Fruit fly (Drosophila melanogaster): ENCODE results near the gene CG44303.

The CG44303 gene

dm6 chrX:6654198-6654831, 32.9 kb downstream of the CG44303 start, which contains the start of the genes CG3226 and Cdc7:
Gene CG3226, minus strand, starts transcription at chrX:6654248.
Gene Cdc7, plus strand, starts transcription at chrX:6654541.
- peak; percentile 33 for TF ChIP-seq CG14655 (GFP tag; optimal IDR thresholded peaks at IDR 0.05)
- TF ChIP-seq CG15710 (tag; optimal IDR thresholded peaks at IDR 0.05), result peak; percentile 36
- peak; percentile 69 for TF ChIP-seq Snoo (tag; optimal IDR thresholded peaks at IDR 0.05)
- TF ChIP-seq CG4496 (GFP tag; IDR thresholded peaks at IDR 0.05), result peak; percentile 62; the same call in 2 of the 3 replicates
- TF ChIP-seq CG8301 (tag; optimal IDR thresholded peaks at IDR 0.05), result no peak
- no peak for TF ChIP-seq CG12605 (GFP tag; IDR thresholded peaks at IDR 0.05)
- TF ChIP-seq CG10348 (GFP tag; IDR thresholded peaks at IDR 0.05), result no peak
- TF ChIP-seq CG8159 (tag; optimal IDR thresholded peaks at IDR 0.05), result peak; percentile 41
- no peak for TF ChIP-seq CG17806 (tag; optimal IDR thresholded peaks at IDR 0.05)
- TF ChIP-seq Pif1B (GFP tag; optimal IDR thresholded peaks at IDR 0.05), result peak; percentile 12
- TF ChIP-seq CG32121 (GFP tag; IDR thresholded peaks at IDR 0.05), result no peak
- peak; percentile 21 for TF ChIP-seq CG13204 (GFP tag; optimal IDR thresholded peaks at IDR 0.05)
- 0 out of 2 replicates have a peak, but pooled peaks have one; percentile 33 for TF ChIP-seq Ets98B (GFP tag; IDR thresholded peaks at IDR 0.05)
- TF ChIP-seq EcR (GFP tag; optimal IDR thresholded peaks at IDR 0.05), result no peak
- peak; percentile 12 for TF ChIP-seq gl (tag; optimal IDR thresholded peaks at IDR 0.05)
- peak; percentile 47 for TF ChIP-seq Pif1A (GFP tag; optimal IDR thresholded peaks at IDR 0.05)
- TF ChIP-seq fd96Ca (GFP tag; IDR thresholded peaks at IDR 0.05), result 0 out of 3 replicates have a peak, but pooled peaks have one; percentile 8
- no peak for TF ChIP-seq D1 (tag; optimal IDR thresholded peaks at IDR 0.05)
- TF ChIP-seq CG9948 (tag; optimal IDR thresholded peaks at IDR 0.05), result no peak
- TF ChIP-seq CG34367 (tag; optimal IDR thresholded peaks at IDR 0.05), result peak; percentile 51
- TF ChIP-seq rn (GFP tag; IDR thresholded peaks at IDR 0.05), result no peak

dm6 chrX:6646846-6647245, 40.4 kb downstream of the CG44303 start:
- no peak for TF ChIP-seq CG10348 (GFP tag; IDR thresholded peaks at IDR 0.05)
- TF ChIP-seq rn (GFP tag; IDR thresholded peaks at IDR 0.05), result no peak
- no peak for TF ChIP-seq Ets98B (GFP tag; IDR thresholded peaks at IDR 0.05)
- no peak for TF ChIP-seq D1 (tag; optimal IDR thresholded peaks at IDR 0.05)
- TF ChIP-seq CG34367 (tag; optimal IDR thresholded peaks at IDR 0.05), result no peak
- peak; percentile 13 for TF ChIP-seq CG9948 (tag; optimal IDR thresholded peaks at IDR 0.05)
- no peak for TF ChIP-seq CG32121 (GFP tag; IDR thresholded peaks at IDR 0.05)
- TF ChIP-seq CG4496 (GFP tag; IDR thresholded peaks at IDR 0.05), result no peak
- TF ChIP-seq gl (tag; optimal IDR thresholded peaks at IDR 0.05), result no peak
- peak; percentile 18 for TF ChIP-seq CG8159 (tag; optimal IDR thresholded peaks at IDR 0.05)
- TF ChIP-seq CG17806 (tag; optimal IDR thresholded peaks at IDR 0.05), result peak; percentile 26
- TF ChIP-seq fd96Ca (GFP tag; IDR thresholded peaks at IDR 0.05), result 0 out of 3 replicates have a peak, but pooled peaks have one; percentile 34
- no peak for TF ChIP-seq Pif1A (GFP tag; optimal IDR thresholded peaks at IDR 0.05)
- TF ChIP-seq CG15710 (tag; optimal IDR thresholded peaks at IDR 0.05), result peak; percentile 0
- TF ChIP-seq Snoo (tag; optimal IDR thresholded peaks at IDR 0.05), result no peak
- peak; percentile 56 for TF ChIP-seq CG14655 (GFP tag; optimal IDR thresholded peaks at IDR 0.05)
- TF ChIP-seq Pif1B (GFP tag; optimal IDR thresholded peaks at IDR 0.05), result no peak
- TF ChIP-seq CG13204 (GFP tag; optimal IDR thresholded peaks at IDR 0.05), result no peak
- TF ChIP-seq EcR (GFP tag; optimal IDR thresholded peaks at IDR 0.05), result no peak
- TF ChIP-seq CG8301 (tag; optimal IDR thresholded peaks at IDR 0.05), result peak; percentile 34
- TF ChIP-seq CG12605 (GFP tag; IDR thresholded peaks at IDR 0.05), result no peak

dm6 chrX:6642593-6643257, 44.5 kb downstream of the CG44303 start:
- TF ChIP-seq fd96Ca (GFP tag; IDR thresholded peaks at IDR 0.05) (no peak), CG10348 (GFP tag; IDR thresholded peaks at IDR 0.05) (no peak), CG17806 (tag; optimal IDR thresholded peaks at IDR 0.05) (peak; percentile 53), CG8159 (tag; optimal IDR thresholded peaks at IDR 0.05) (peak; percentile 49), CG14655 (GFP tag; optimal IDR thresholded peaks at IDR 0.05) (peak; percentile 71), CG9948 (tag; optimal IDR thresholded peaks at IDR 0.05) (peak; percentile 47), CG4496 (GFP tag; IDR thresholded peaks at IDR 0.05) (peak; percentile 71), CG12605 (GFP tag; IDR thresholded peaks at IDR 0.05) (peak; percentile 30; the same call in 1 of the 2 replicates), CG13204 (GFP tag; optimal IDR thresholded peaks at IDR 0.05) (no peak), EcR (GFP tag; optimal IDR thresholded peaks at IDR 0.05) (no peak), rn (GFP tag; IDR thresholded peaks at IDR 0.05) (no peak), D1 (tag; optimal IDR thresholded peaks at IDR 0.05) (no peak), Snoo (tag; optimal IDR thresholded peaks at IDR 0.05) (peak; percentile 33), CG34367 (tag; optimal IDR thresholded peaks at IDR 0.05) (peak; percentile 43), Ets98B (GFP tag; IDR thresholded peaks at IDR 0.05) (peak; percentile 37), Pif1A (GFP tag; optimal IDR thresholded peaks at IDR 0.05) (peak; percentile 67), CG8301 (tag; optimal IDR thresholded peaks at IDR 0.05) (peak; percentile 66), Pif1B (GFP tag; optimal IDR thresholded peaks at IDR 0.05) (peak; percentile 11), CG15710 (tag; optimal IDR thresholded peaks at IDR 0.05) (peak; percentile 50), CG32121 (GFP tag; IDR thresholded peaks at IDR 0.05) (peak; percentile 58), gl (tag; optimal IDR thresholded peaks at IDR 0.05) (peak; percentile 4)

dm6 chrX:6641602-6642001, 45.6 kb downstream of the CG44303 start:
- TF ChIP-seq CG8159 (tag; optimal IDR thresholded peaks at IDR 0.05), result peak; percentile 3
- peak; percentile 30; the same call in 1 of the 2 replicates for TF ChIP-seq CG12605 (GFP tag; IDR thresholded peaks at IDR 0.05)
- peak; percentile 43 for TF ChIP-seq Pif1A (GFP tag; optimal IDR thresholded peaks at IDR 0.05)
- TF ChIP-seq CG15710 (tag; optimal IDR thresholded peaks at IDR 0.05), result peak; percentile 3
- TF ChIP-seq CG14655 (GFP tag; optimal IDR thresholded peaks at IDR 0.05), result peak; percentile 57
- TF ChIP-seq CG17806 (tag; optimal IDR thresholded peaks at IDR 0.05), result peak; percentile 8
- no peak for TF ChIP-seq D1 (tag; optimal IDR thresholded peaks at IDR 0.05)
- no peak for TF ChIP-seq EcR (GFP tag; optimal IDR thresholded peaks at IDR 0.05)
- TF ChIP-seq Pif1B (GFP tag; optimal IDR thresholded peaks at IDR 0.05), result peak; percentile 14
- no peak for TF ChIP-seq CG13204 (GFP tag; optimal IDR thresholded peaks at IDR 0.05)
- TF ChIP-seq rn (GFP tag; IDR thresholded peaks at IDR 0.05), result no peak
- no peak for TF ChIP-seq Snoo (tag; optimal IDR thresholded peaks at IDR 0.05)
- TF ChIP-seq gl (tag; optimal IDR thresholded peaks at IDR 0.05), result no peak
- peak; percentile 39; the same call in 1 of the 2 replicates for TF ChIP-seq CG32121 (GFP tag; IDR thresholded peaks at IDR 0.05)
- TF ChIP-seq CG10348 (GFP tag; IDR thresholded peaks at IDR 0.05), result no peak
- peak; percentile 71; the same call in 2 of the 3 replicates for TF ChIP-seq CG4496 (GFP tag; IDR thresholded peaks at IDR 0.05)
- peak; percentile 10 for TF ChIP-seq CG9948 (tag; optimal IDR thresholded peaks at IDR 0.05)
- peak; percentile 56 for TF ChIP-seq CG8301 (tag; optimal IDR thresholded peaks at IDR 0.05)
- peak; percentile 50; the same call in 1 of the 2 replicates for TF ChIP-seq Ets98B (GFP tag; IDR thresholded peaks at IDR 0.05)
- peak; percentile 81 for TF ChIP-seq fd96Ca (GFP tag; IDR thresholded peaks at IDR 0.05)
- TF ChIP-seq CG34367 (tag; optimal IDR thresholded peaks at IDR 0.05), result no peak

Measured in whole organism, pupa.